Worm (Caenorhabditis elegans): ENCODE results near the gene C29E4.12.
"Not testable (repeated sequence)": the region's sequence is repeated elsewhere in the genome, so short reads cannot be mapped to it uniquely, and the experiment has no call there.

DNA sequence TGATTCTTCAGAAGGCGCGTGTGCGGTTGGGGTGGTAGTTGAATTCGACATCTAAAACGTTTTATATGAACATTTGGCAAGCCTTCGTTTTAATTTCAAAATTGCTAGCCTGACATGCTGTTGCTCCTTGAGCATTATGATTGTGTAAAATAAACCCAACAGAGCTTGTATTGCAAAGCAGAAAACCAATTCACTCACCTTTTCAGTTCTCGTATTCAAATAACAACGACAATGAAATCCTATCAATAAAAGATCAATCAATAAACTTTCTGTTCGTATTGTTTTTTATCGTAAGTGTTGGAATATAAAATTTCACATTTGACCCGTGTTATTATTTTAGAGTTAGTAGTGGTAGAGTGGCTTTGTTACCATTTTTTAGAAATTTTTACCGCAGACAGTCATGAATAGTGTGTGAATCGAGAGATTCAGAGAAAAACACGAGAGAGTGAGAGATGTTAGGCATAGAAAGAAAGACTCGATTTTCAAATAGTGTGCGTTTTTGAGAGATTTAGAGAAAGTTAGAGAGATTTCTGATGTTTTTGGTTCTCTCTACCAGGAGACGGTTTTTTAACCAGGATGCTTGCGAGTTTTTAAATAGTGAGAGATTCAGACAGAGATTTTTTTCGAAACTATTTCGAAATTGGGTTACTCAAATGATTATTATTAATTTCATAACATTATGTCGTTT is 18.1 kb downstream of the C29E4.12 start, which contains the start of gene F54H12.10:
- not testable (repeated sequence) for TF ChIP-seq dpff-1 (tag; optimal IDR thresholded peaks at IDR 0.05); cebp-2 (GFP tag; IDR thresholded peaks at IDR 0.05); mel-28 (tag; optimal IDR thresholded peaks at IDR 0.05; ENCODE audit: borderline replicate concordance); madf-6 (GFP tag; IDR thresholded peaks at IDR 0.05); ZK185.1 (tag; optimal IDR thresholded peaks at IDR 0.05; ENCODE audit: poor library complexity, severe bottlenecking); unc-62 (GFP tag; optimal IDR thresholded peaks at IDR 0.05); Y56A3A.18 (GFP tag; IDR thresholded peaks at IDR 0.05); nhr-80 (tag; optimal IDR thresholded peaks at IDR 0.05); F22D6.2 (tag; optimal IDR thresholded peaks at IDR 0.05); dpl-1 (GFP tag; optimal IDR thresholded peaks at IDR 0.05); nfya-1 (tag; optimal IDR thresholded peaks at IDR 0.05; ENCODE audit: borderline replicate concordance, insufficient read depth); ceh-100 (GFP tag; IDR thresholded peaks at IDR 0.05); F33H1.4 (GFP tag; IDR thresholded peaks at IDR 0.05)

All from whole organism, young adult.